Worm (Caenorhabditis elegans): ENCODE data around the gene Y22D7AL.9.

The Y22D7AL.9 gene

DNA sequence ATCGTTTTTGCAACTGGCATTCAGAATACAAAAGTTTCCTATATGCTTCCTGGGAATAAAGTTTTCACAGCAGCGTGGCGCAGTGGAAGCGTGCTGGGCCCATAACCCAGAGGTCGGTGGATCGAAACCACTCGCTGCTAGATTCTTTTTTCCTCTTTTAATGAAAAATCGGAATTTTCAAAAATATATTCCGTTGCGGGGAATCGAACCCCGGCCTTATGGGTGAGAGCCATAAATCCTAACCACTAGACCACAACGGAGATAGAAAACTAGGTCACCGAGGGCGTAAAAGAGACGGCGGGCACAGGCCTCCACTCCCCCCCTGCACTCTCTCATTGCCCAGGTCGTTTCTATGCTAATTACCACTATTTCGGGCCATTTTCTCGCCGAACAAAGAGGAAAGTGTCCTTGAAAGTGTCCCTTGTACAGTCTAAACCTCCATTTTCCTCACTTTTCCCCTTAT is 9.3 kb downstream of the Y22D7AL.9 start, which contains the start of gene Y22D7AL.6 (continued):
- peak; percentile 91 for TF ChIP-seq pha-4 (GFP tag; IDR thresholded peaks at IDR 0.05)
- no peak for TF ChIP-seq pha-4 (tag; optimal IDR thresholded peaks at IDR 0.05)
- TF ChIP-seq hlh-11 (tag; optimal IDR thresholded peaks at IDR 0.05), result peak; percentile 11
- 0 out of 2 replicates have a peak, but pooled peaks have one; percentile 12 for TF ChIP-seq dmd-9 (GFP tag; IDR thresholded peaks at IDR 0.05)
- TF ChIP-seq daf-16 (GFP tag; optimal IDR thresholded peaks at IDR 0.05), result peak; percentile 49 to 90
- peak; percentile 46 for TF ChIP-seq daf-16 (tag; optimal IDR thresholded peaks at IDR 0.05)
- peak; percentile 64 for TF ChIP-seq nhr-102 (tag; optimal IDR thresholded peaks at IDR 0.05)
- no peak for TF ChIP-seq unc-62 (GFP tag; optimal IDR thresholded peaks at IDR 0.05 in 1 of 2)
- no peak for TF ChIP-seq unc-62 (tag; optimal IDR thresholded peaks at IDR 0.05)
- no peak for TF ChIP-seq fos-1 (tag; optimal IDR thresholded peaks at IDR 0.05)
- peak; percentile 68 for TF ChIP-seq hmg-1.1 (GFP tag; IDR thresholded peaks at IDR 0.05)
- TF ChIP-seq nhr-6 (tag; optimal IDR thresholded peaks at IDR 0.05), result no peak
- TF ChIP-seq snpc-1.2 (GFP tag; IDR thresholded peaks at IDR 0.05), result peak; percentile 79
- no peak for TF ChIP-seq nhr-10 (tag; optimal IDR thresholded peaks at IDR 0.05)
- no peak for TF ChIP-seq mdl-1 (tag; optimal IDR thresholded peaks at IDR 0.05)
- peak; percentile 65; the same call in 1 of the 2 replicates for TF ChIP-seq php-3 (GFP tag; IDR thresholded peaks at IDR 0.05)
- no peak for TF ChIP-seq aly-2 (tag; optimal IDR thresholded peaks at IDR 0.05)
- TF ChIP-seq ceh-28 (tag; optimal IDR thresholded peaks at IDR 0.05), result no peak
- no peak for TF ChIP-seq T20F7.1 (GFP tag; optimal IDR thresholded peaks at IDR 0.05)

DNA sequence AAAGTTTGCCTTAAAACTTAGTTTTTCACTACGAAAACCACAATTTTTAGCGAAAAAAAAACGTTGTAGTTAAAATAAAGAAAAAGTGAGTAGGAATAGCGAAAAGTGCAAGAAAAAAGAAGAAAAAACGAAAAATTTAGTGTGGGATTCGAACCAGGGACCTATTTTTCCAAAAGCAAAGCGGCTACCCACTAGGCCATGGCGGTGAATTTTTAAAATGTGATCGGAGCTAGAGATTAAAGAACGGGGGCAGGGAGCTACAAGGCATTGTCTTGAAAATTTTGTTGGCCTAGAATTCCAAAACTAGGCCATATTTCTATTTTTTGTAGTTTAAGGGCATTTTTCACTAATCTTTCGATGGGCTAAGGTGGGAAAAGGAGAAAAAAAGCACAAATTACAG is 10.1 kb downstream of the Y22D7AL.9 start:
- no peak for TF ChIP-seq cey-2 (tag; optimal IDR thresholded peaks at IDR 0.05; ENCODE audit: borderline replicate concordance, insufficient read depth)
- TF ChIP-seq F26F4.8 (GFP tag; conservative IDR thresholded peaks at IDR 0.05), result 0 out of 2 replicates have a peak, but pooled peaks have one; percentile 58
- TF ChIP-seq lin-13 (GFP tag; optimal IDR thresholded peaks at IDR 0.05), result peak; percentile 56
- 0 out of 2 replicates have a peak, but pooled peaks have one; percentile 28 for TF ChIP-seq egl-43 (GFP tag; IDR thresholded peaks at IDR 0.05)
- no peak for TF ChIP-seq ces-1 (GFP tag; optimal IDR thresholded peaks at IDR 0.05)
- TF ChIP-seq egl-27 (tag; optimal IDR thresholded peaks at IDR 0.05), result no peak
- peak; percentile 39 for TF ChIP-seq aha-1 (tag)
- TF ChIP-seq lim-7 (GFP tag; IDR thresholded peaks at IDR 0.05), result peak; percentile 65; the same call in 1 of the 2 replicates
- peak in 1 of 2 experiments; percentile 69; a peak in 1 of 4 replicates for TF ChIP-seq madf-5 (GFP tag; IDR thresholded peaks at IDR 0.05)
- no peak for TF ChIP-seq hif-1 (tag; optimal IDR thresholded peaks at IDR 0.05)
- TF ChIP-seq madf-9 (GFP tag; conservative IDR thresholded peaks at IDR 0.05), result peak; percentile 42; the same call in 1 of the 2 replicates
- 0 out of 2 replicates have a peak, but pooled peaks have one; percentile 52 for TF ChIP-seq Y105C5A.15 (GFP tag; IDR thresholded peaks at IDR 0.05)
- TF ChIP-seq F44E2.7 (GFP tag; IDR thresholded peaks at IDR 0.05), result 0 out of 2 replicates have a peak, but pooled peaks have one; percentile 72
- TF ChIP-seq dmd-6 (GFP tag; IDR thresholded peaks at IDR 0.05), result no peak
- TF ChIP-seq mes-2 (tag; optimal IDR thresholded peaks at IDR 0.05; ENCODE audit: poor library complexity, severe bottlenecking), result peak; percentile 54
- TF ChIP-seq unc-130 (GFP tag; optimal IDR thresholded peaks at IDR 0.05), result peak; percentile 43
- peak; percentile 41; the same call in 1 of the 2 replicates for TF ChIP-seq vab-7 (GFP tag; IDR thresholded peaks at IDR 0.05)
- peak; percentile 2 for TF ChIP-seq Y5F2A.4 (GFP tag; optimal IDR thresholded peaks at IDR 0.05)
- TF ChIP-seq Y48G9A.11 (GFP tag; IDR thresholded peaks at IDR 0.05), result 0 out of 2 replicates have a peak, but pooled peaks have one; percentile 9
- peak; percentile 62 for TF ChIP-seq lin-38 (GFP tag; IDR thresholded peaks at IDR 0.05)
- 0 out of 2 replicates have a peak, but pooled peaks have one; percentile 52 for TF ChIP-seq pha-4 (GFP tag; IDR thresholded peaks at IDR 0.05)
- no peak for TF ChIP-seq pha-4 (tag; optimal IDR thresholded peaks at IDR 0.05)
